Fruit fly (Drosophila melanogaster) whole organism, pupa: Measurements from ENCODE around the gene bnl.

Experiments
- CG10348 ChIP-seq: fragments of 200-800 bp; sonication (Bioruptor generic); IDR thresholded peaks from 2 replicates; pipeline ENCODE4 v1.3.6; 2022; ENCODE audit warnings: missing biosample characterization, missing genetic modification characterization
- CG13204 ChIP-seq: fragments of 200-800 bp; sonication (Bioruptor generic); optimal IDR thresholded peaks from 2 replicates; lab custom pipeline; 2018; ENCODE audit warnings: missing biosample characterization, mild to moderate bottlenecking, missing genetic modification characterization, moderate library complexity
- CG14655 ChIP-seq: fragments of 200-800 bp; sonication (Bioruptor generic); optimal IDR thresholded peaks from 3 replicates; lab custom pipeline; 2017; ENCODE audit warnings: mild to moderate bottlenecking, missing biosample characterization, missing genetic modification reagents, missing genetic modification characterization
- CG34367 ChIP-seq: fragments of 200-800 bp; sonication (Bioruptor generic); optimal IDR thresholded peaks from 2 replicates; lab custom pipeline; 2018; ENCODE audit warnings: missing biosample characterization, mild to moderate bottlenecking, missing genetic modification characterization
- CG4496 ChIP-seq: fragments of 200-800 bp; sonication (Bioruptor generic); IDR thresholded peaks from 3 replicates; pipeline ENCODE4 v1.3.6; 2022; ENCODE audit warnings: missing biosample characterization, missing genetic modification characterization
- CG8159 ChIP-seq: fragments of 200-800 bp; sonication (Bioruptor generic); optimal IDR thresholded peaks from 3 replicates; lab custom pipeline; 2018; ENCODE audit warnings: missing biosample characterization, mild to moderate bottlenecking, missing genetic modification characterization, moderate library complexity
- CG8301 ChIP-seq: fragments of 200-800 bp; sonication (Bioruptor generic); optimal IDR thresholded peaks from 2 replicates; lab custom pipeline; 2018; ENCODE audit warnings: missing biosample characterization, mild to moderate bottlenecking, missing genetic modification characterization
- D1 ChIP-seq: fragments of 200-800 bp; sonication (Bioruptor generic); optimal IDR thresholded peaks from 2 replicates; lab custom pipeline; 2018; ENCODE audit warnings: missing biosample characterization, mild to moderate bottlenecking, missing genetic modification characterization, moderate library complexity
- EcR ChIP-seq: fragments of 200-800 bp; sonication (Bioruptor generic); optimal IDR thresholded peaks from 3 replicates; lab custom pipeline; 2019; ENCODE audit warnings: missing biosample characterization, missing genetic modification characterization, mild to moderate bottlenecking, moderate library complexity, missing genetic modification reagents
- Pif1A ChIP-seq: fragments of 200-800 bp; sonication (Bioruptor generic); optimal IDR thresholded peaks from 3 replicates; lab custom pipeline; 2016; ENCODE audit warnings: missing biosample characterization, missing genetic modification characterization
- Snoo ChIP-seq: fragments of 200-800 bp; sonication (Bioruptor generic); optimal IDR thresholded peaks from 3 replicates; lab custom pipeline; 2017; ENCODE audit warnings: missing biosample characterization, mild to moderate bottlenecking, missing genetic modification characterization, inconsistent platforms
- fd96Ca ChIP-seq: fragments of 200-800 bp; sonication (Bioruptor generic); IDR thresholded peaks from 3 replicates; pipeline ENCODE4 v1.3.6; 2022; ENCODE audit warnings: missing biosample characterization, missing genetic modification characterization
- gl ChIP-seq: fragments of 200-800 bp; sonication (Bioruptor generic); optimal IDR thresholded peaks from 2 replicates; lab custom pipeline; 2018; ENCODE audit warnings: missing biosample characterization, mild to moderate bottlenecking, missing genetic modification characterization
- rn ChIP-seq: fragments of 200-800 bp; sonication (Bioruptor generic); IDR thresholded peaks from 2 replicates; pipeline ENCODE4 v1.3.6; 2022; ENCODE audit warnings: missing biosample characterization, missing genetic modification characterization

dm6 chr3R:19840545-19840944 is 3.9 kb upstream of the bnl start, which contains the start of gene CG31459:
- TF ChIP-seq CG8159 (tag; lab: Kevin White, UChicago) (no peak), rn (no peak), fd96Ca (GFP tag; lab: Robert Waterston, UW) (no peak), CG8301 (tag; lab: Kevin White, UChicago) (no peak), CG13204 (GFP tag; lab: Kevin White, UChicago) (no peak), CG14655 (no peak), D1 (no peak), Pif1A (GFP tag; lab: Kevin White, UChicago) (no peak), gl (no peak), CG34367 (tag; lab: Kevin White, UChicago) (no peak), CG10348 (GFP tag; lab: Robert Waterston, UW) (no peak), EcR (GFP tag; lab: Kevin White, UChicago) (no peak), Snoo (tag; lab: Kevin White, UChicago) (no peak), CG4496 (no peak)
